Fruit fly (Drosophila melanogaster) whole organism, embryonic: ENCODE measurements around the gene slmb.

Experiments
- Abd-B ChIP-seq: fragments of 200-800 bp; sonication (Bioruptor generic); optimal IDR thresholded peaks from 2 replicates; lab custom pipeline; 2018; ENCODE audit warnings: missing biosample characterization, mild to moderate bottlenecking, missing genetic modification characterization, moderate library complexity
- Ada2b ChIP-seq: fragments of 200-800 bp; sonication (Bioruptor generic); IDR thresholded peaks from 2 replicates; pipeline ENCODE4 v1.3.6; 2022; ENCODE audit warnings: missing biosample characterization, missing genetic modification characterization
- Atf6 ChIP-seq: fragments of 200-800 bp; sonication (Bioruptor generic); IDR thresholded peaks from 2 replicates; pipeline ENCODE4 v1.3.6; 2022; ENCODE audit warnings: missing biosample characterization, missing genetic modification characterization
- B-H1 ChIP-seq: fragments of 200-800 bp; sonication (Bioruptor generic); IDR thresholded peaks from 3 replicates; pipeline ENCODE4 v1.3.6; 2022; ENCODE audit warnings: missing biosample characterization, missing genetic modification characterization
- BEAF-32 ChIP-seq: fragments of 200-800 bp; sonication (Bioruptor generic); optimal IDR thresholded peaks from 3 replicates; lab custom pipeline; 2017; ENCODE audit warnings: missing biosample characterization, missing genetic modification characterization, mild to moderate bottlenecking, moderate library complexity, missing genetic modification reagents
- CG10274 ChIP-seq: fragments of 200-800 bp; sonication (Bioruptor generic); optimal IDR thresholded peaks from 3 replicates; lab custom pipeline; 2017; ENCODE audit warnings: missing biosample characterization, mild to moderate bottlenecking, missing genetic modification characterization
- CG10959 ChIP-seq: fragments of 200-800 bp; sonication (Bioruptor generic); IDR thresholded peaks from 2 replicates; pipeline ENCODE4 v1.3.6; 2022; ENCODE audit warnings: missing biosample characterization, missing genetic modification characterization
- CG11504 ChIP-seq: fragments of 200-800 bp; sonication (Bioruptor generic); optimal IDR thresholded peaks from 3 replicates; lab custom pipeline; 2019; ENCODE audit warnings: missing biosample characterization, mild to moderate bottlenecking, missing genetic modification characterization, moderate library complexity
- CG11696 ChIP-seq: fragments of 200-800 bp; sonication (Bioruptor generic); IDR thresholded peaks from 2 replicates; pipeline ENCODE4 v1.3.6; 2022; ENCODE audit warnings: missing biosample characterization, missing genetic modification characterization
- CG1233 ChIP-seq: fragments of 200-800 bp; sonication (Bioruptor generic); optimal IDR thresholded peaks from 4 replicates; lab custom pipeline; 2018; ENCODE audit warnings: missing biosample characterization, mild to moderate bottlenecking, missing genetic modification characterization
- CG13624 ChIP-seq: fragments of 200-800 bp; sonication (Bioruptor generic); optimal IDR thresholded peaks from 2 replicates; lab custom pipeline; 2016; ENCODE audit warnings: missing biosample characterization, missing genetic modification characterization
- CG15479 ChIP-seq: fragments of 200-800 bp; sonication (Bioruptor generic); optimal IDR thresholded peaks from 3 replicates; lab custom pipeline; 2019; ENCODE audit warnings: missing biosample characterization, mild to moderate bottlenecking, missing genetic modification characterization, moderate library complexity
- CG18476 ChIP-seq: fragments of 200-800 bp; sonication (Bioruptor generic); optimal IDR thresholded peaks from 2 replicates; lab custom pipeline; 2016; ENCODE audit warnings: missing biosample characterization, mild to moderate bottlenecking, missing genetic modification characterization
- CG18599 ChIP-seq: fragments of 200-800 bp; sonication (Bioruptor generic); optimal IDR thresholded peaks from 3 replicates; lab custom pipeline; 2017; ENCODE audit warnings: missing biosample characterization, missing genetic modification characterization, mild to moderate bottlenecking, moderate library complexity, missing genetic modification reagents
- CG18619 ChIP-seq: fragments of 200-800 bp; sonication (Bioruptor generic); optimal IDR thresholded peaks from 3 replicates; lab custom pipeline; 2017; ENCODE audit warnings: missing biosample characterization, mild to moderate bottlenecking, missing genetic modification characterization
- CG30020 ChIP-seq: fragments of 200-800 bp; optimal IDR thresholded peaks from 2 replicates; lab custom pipeline; 2019; ENCODE audit warnings: missing biosample characterization, mild to moderate bottlenecking, missing genetic modification characterization, moderate library complexity
- CG4282 ChIP-seq: fragments of 200-800 bp; sonication (Bioruptor generic); optimal IDR thresholded peaks from 2 replicates; lab custom pipeline; 2016; ENCODE audit warnings: missing biosample characterization, missing genetic modification characterization
- CG43689 ChIP-seq: fragments of 200-800 bp; sonication (Bioruptor generic); IDR thresholded peaks from 2 replicates; pipeline ENCODE4 v1.3.6; 2022; ENCODE audit warnings: missing biosample characterization, missing genetic modification characterization
- CG5245 ChIP-seq: fragments of 200-800 bp; sonication (Bioruptor generic); optimal IDR thresholded peaks from 3 replicates; lab custom pipeline; 2016; ENCODE audit warnings: missing biosample characterization, missing genetic modification characterization
- CG8089 ChIP-seq: fragments of 200-800 bp; sonication (Bioruptor generic); optimal IDR thresholded peaks from 3 replicates; lab custom pipeline; 2016; ENCODE audit warnings: missing biosample characterization, missing genetic modification characterization
- CG8924 ChIP-seq: fragments of 200-800 bp; optimal IDR thresholded peaks from 3 replicates; lab custom pipeline; 2019; ENCODE audit warnings: missing biosample characterization, mild to moderate bottlenecking, missing genetic modification characterization, moderate library complexity
- Deaf1 ChIP-seq: fragments of 200-800 bp; optimal IDR thresholded peaks from 3 replicates; lab custom pipeline; 2019; ENCODE audit warnings: missing biosample characterization, mild to moderate bottlenecking, missing genetic modification characterization, moderate library complexity
- Dll ChIP-seq: fragments of 200-800 bp; sonication (Bioruptor generic); IDR thresholded peaks from 4 replicates; pipeline ENCODE4 v1.3.6; 2022; ENCODE audit warnings: missing biosample characterization, missing genetic modification characterization; ENCODE audit not compliant: partially characterized antibody
- Doc2 ChIP-seq: fragments of 200-800 bp; sonication (Bioruptor generic); IDR thresholded peaks from 2 replicates; pipeline ENCODE4 v1.3.6; 2022; ENCODE audit warnings: missing biosample characterization, missing genetic modification characterization
- E2f2 ChIP-seq: fragments of 200-800 bp; sonication (Bioruptor generic); IDR thresholded peaks from 2 replicates; pipeline ENCODE4 v1.3.6; 2022; ENCODE audit warnings: missing biosample characterization, missing genetic modification characterization
- Fer1 ChIP-seq: fragments of 200-800 bp; sonication (Bioruptor generic); optimal IDR thresholded peaks from 2 replicates; lab custom pipeline; 2017; ENCODE audit warnings: missing biosample characterization, mild to moderate bottlenecking, missing genetic modification characterization
- Hey ChIP-seq: fragments of 200-800 bp; sonication (Bioruptor generic); optimal IDR thresholded peaks from 3 replicates; lab custom pipeline; 2018; ENCODE audit warnings: missing biosample characterization, mild to moderate bottlenecking, missing genetic modification characterization
- HmgZ ChIP-seq: fragments of 200-800 bp; sonication (Bioruptor generic); optimal IDR thresholded peaks from 2 replicates; lab custom pipeline; 2018; ENCODE audit warnings: missing biosample characterization, mild to moderate bottlenecking, missing genetic modification characterization
- MBD-R2 ChIP-seq: fragments of 200-800 bp; sonication (Bioruptor generic); IDR thresholded peaks from 2 replicates; pipeline ENCODE4 v1.3.6; 2022; ENCODE audit warnings: missing biosample characterization, missing genetic modification characterization
- NC2α ChIP-seq: fragments of 200-800 bp; sonication (Bioruptor generic); optimal IDR thresholded peaks from 2 replicates; lab custom pipeline; 2016; ENCODE audit warnings: missing biosample characterization, missing genetic modification characterization
- NC2β ChIP-seq: fragments of 200-800 bp; sonication (Bioruptor generic); optimal IDR thresholded peaks from 2 replicates; lab custom pipeline; 2016; ENCODE audit warnings: missing biosample characterization, missing genetic modification characterization
- Neu2 ChIP-seq: fragments of 200-800 bp; sonication (Bioruptor generic); optimal IDR thresholded peaks from 3 replicates; lab custom pipeline; 2016; ENCODE audit warnings: missing biosample characterization, missing genetic modification characterization, borderline replicate concordance
- Poxn ChIP-seq: fragments of 200-800 bp; sonication (Bioruptor generic); IDR thresholded peaks from 2 replicates; pipeline ENCODE4 v1.3.6; 2022; ENCODE audit warnings: missing biosample characterization, missing genetic modification characterization
- YL-1 ChIP-seq: fragments of 200-800 bp; sonication (Bioruptor generic); optimal IDR thresholded peaks from 3 replicates; lab custom pipeline; 2017; ENCODE audit warnings: missing biosample characterization, mild to moderate bottlenecking, missing genetic modification characterization
- bsh ChIP-seq, 2 experiments: fragments of 200-800 bp; sonication (Bioruptor generic); optimal IDR thresholded peaks; 2 replicates each; lab custom pipeline; 2017 to 2018; ENCODE audit warnings: mild to moderate bottlenecking in 2 of 2, missing biosample characterization in 2 of 2, missing genetic modification characterization in 2 of 2, moderate library complexity in 1 of 2
- dan ChIP-seq: fragments of 200-800 bp; sonication (Bioruptor generic); IDR thresholded peaks from 2 replicates; pipeline ENCODE4 v1.3.6; 2022; ENCODE audit warnings: missing biosample characterization, missing genetic modification characterization
- danr ChIP-seq: fragments of 200-800 bp; sonication (Bioruptor generic); IDR thresholded peaks from 2 replicates; pipeline ENCODE4 v1.3.6; 2022; ENCODE audit warnings: missing biosample characterization, missing genetic modification characterization
- grn ChIP-seq: fragments of 200-800 bp; sonication (Bioruptor generic); optimal IDR thresholded peaks from 3 replicates; lab custom pipeline; 2017; ENCODE audit warnings: missing biosample characterization, missing genetic modification characterization
- her ChIP-seq: fragments of 200-800 bp; sonication (Bioruptor generic); optimal IDR thresholded peaks from 2 replicates; lab custom pipeline; 2016; ENCODE audit warnings: missing biosample characterization, missing genetic modification characterization
- ind ChIP-seq: fragments of 200-800 bp; sonication (Bioruptor generic); optimal IDR thresholded peaks from 3 replicates; lab custom pipeline; 2016; ENCODE audit warnings: missing biosample characterization, missing genetic modification characterization
- jigr1 ChIP-seq: fragments of 200-800 bp; sonication (Bioruptor generic); IDR thresholded peaks from 3 replicates; pipeline ENCODE4 v1.3.6; 2022; ENCODE audit warnings: missing biosample characterization, missing genetic modification characterization
- kay ChIP-seq: fragments of 200-800 bp; sonication (Bioruptor generic); optimal IDR thresholded peaks from 2 replicates; lab custom pipeline; 2016; ENCODE audit warnings: missing biosample characterization, missing genetic modification characterization
- nau ChIP-seq: fragments of 200-800 bp; sonication (Bioruptor generic); optimal IDR thresholded peaks from 3 replicates; lab custom pipeline; 2017; ENCODE audit warnings: missing biosample characterization, mild to moderate bottlenecking, missing genetic modification characterization, missing genetic modification reagents
- oc ChIP-seq: fragments of 200-800 bp; sonication (Bioruptor generic); optimal IDR thresholded peaks from 2 replicates; lab custom pipeline; 2018; ENCODE audit warnings: missing biosample characterization, mild to moderate bottlenecking, missing genetic modification characterization, moderate library complexity
- onecut ChIP-seq: fragments of 200-800 bp; sonication (Bioruptor generic); IDR thresholded peaks from 2 replicates; pipeline ENCODE4 v1.3.6; 2022; ENCODE audit warnings: missing biosample characterization, missing genetic modification characterization
- scrt ChIP-seq: fragments of 200-800 bp; sonication (Bioruptor generic); optimal IDR thresholded peaks from 2 replicates; lab custom pipeline; 2018; ENCODE audit warnings: missing biosample characterization, mild to moderate bottlenecking, missing genetic modification characterization, moderate library complexity
- sens ChIP-seq: fragments of 200-800 bp; sonication (Bioruptor generic); peaks from one replicate; lab custom pipeline; 2016; ENCODE audit warnings: missing biosample characterization, missing genetic modification characterization
- slou ChIP-seq: fragments of 200-800 bp; sonication (Bioruptor generic); optimal IDR thresholded peaks from 3 replicates; lab custom pipeline; 2016; ENCODE audit warnings: missing biosample characterization, missing genetic modification characterization
- so ChIP-seq: fragments of 200-800 bp; sonication (Bioruptor generic); IDR thresholded peaks from 3 replicates; pipeline ENCODE4 v1.3.6; 2022; ENCODE audit warnings: missing biosample characterization, missing genetic modification characterization
- yki ChIP-seq: fragments of >200 bp; optimal IDR thresholded peaks from 3 replicates; lab custom pipeline; 2018

slmb gene

dm6 chr3R:21112742-21113465, 14.4 kb downstream of the slmb start:
- TF ChIP-seq oc (tag; lab: Kevin White, UChicago) (peak; percentile 91), nau (peak; percentile 82), CG5245 (GFP tag; lab: Kevin White, UChicago) (peak; percentile 77), bsh (GFP tag; optimal IDR thresholded peaks at IDR 0.05; lab: Kevin White, UChicago) (peak; percentile 24 to 91), CG13624 (GFP tag; lab: Kevin White, UChicago) (peak; percentile 87), Poxn (no peak), Deaf1 (tag; lab: Kevin White, UChicago) (no peak), E2f2 (peak; percentile 63), B-H1 (GFP tag; lab: Robert Waterston, UW) (peak; percentile 86), CG18599 (peak; percentile 92), onecut (GFP tag; lab: Robert Waterston, UW) (peak; percentile 74), NC2α (peak; percentile 73), CG18476 (peak; percentile 80), so (GFP tag; lab: Robert Waterston, UW) (peak; percentile 83), Fer1 (GFP tag; lab: Kevin White, UChicago) (peak; percentile 91), CG18619 (GFP tag; lab: Kevin White, UChicago) (peak; percentile 88), Neu2 (GFP tag; lab: Kevin White, UChicago) (peak; percentile 27), jigr1 (peak; percentile 46; the same call in 1 of the 3 replicates), CG4282 (GFP tag; lab: Kevin White, UChicago) (peak; percentile 83), Atf6 (GFP tag; lab: Robert Waterston, UW) (peak; percentile 89), her (GFP tag; lab: Kevin White, UChicago) (peak; percentile 90), dan (peak; percentile 47; the same call in 1 of the 2 replicates), HmgZ (peak; percentile 91), CG10274 (GFP tag; lab: Kevin White, UChicago) (peak; percentile 74), Hey (tag; lab: Kevin White, UChicago) (peak; percentile 61), scrt (GFP tag; lab: Kevin White, UChicago) (peak; percentile 84), danr (GFP tag; lab: Robert Waterston, UW) (peak; percentile 64), CG8089 (GFP tag; lab: Kevin White, UChicago) (peak; percentile 85), CG15479 (GFP tag; lab: Kevin White, UChicago) (no peak), Dll (GFP tag; lab: Robert Waterston, UW) (no peak), MBD-R2 (GFP tag; lab: Robert Waterston, UW) (peak; percentile 60; the same call in 1 of the 2 replicates), Doc2 (GFP tag; lab: Robert Waterston, UW) (no peak), CG8924 (tag; lab: Kevin White, UChicago) (peak; percentile 90), kay (GFP tag; lab: Kevin White, UChicago) (peak; percentile 82), sens (GFP tag; lab: Kevin White, UChicago) (peak; percentile 98), CG11504 (peak; percentile 92), slou (GFP tag; lab: Kevin White, UChicago) (peak; percentile 74), ind (GFP tag; lab: Kevin White, UChicago) (peak; percentile 50), CG43689 (peak; percentile 65), CG11696 (GFP tag; lab: Robert Waterston, UW) (peak; percentile 56), CG10959 (peak; percentile 76), YL-1 (GFP tag; lab: Kevin White, UChicago) (peak; percentile 45), Abd-B (GFP tag; lab: Kevin White, UChicago) (peak; percentile 73), Ada2b (peak; percentile 90), NC2β (peak; percentile 89), CG1233 (GFP tag; lab: Kevin White, UChicago) (peak; percentile 67), BEAF-32 (GFP tag; lab: Kevin White, UChicago) (no peak), CG30020 (tag; lab: Kevin White, UChicago) (peak; percentile 33), grn (GFP tag; lab: Kevin White, UChicago) (peak; percentile 89), yki (no peak)
